Worm (Caenorhabditis elegans) whole organism, L4 larva: Measurements from ENCODE around the gene glb-7.
A peak's percentile ranks its signal among the peaks of the same experiment; 100 is the strongest.

ENCODE experiments used
- ceh-82 ChIP-seq: sonication (generic microtip); optimal IDR thresholded peaks from 2 replicates; lab custom pipeline; 2017; ENCODE audit warnings: missing biosample characterization, missing genetic modification characterization
- daf-16 ChIP-seq, 3 experiments: sonication (generic microtip); optimal IDR thresholded peaks; 2 replicates each; lab custom pipeline; 2016 to 2017; ENCODE audit warnings: missing genetic modification characterization in 3 of 3, missing genetic modification reagents in 3 of 3, mild to moderate bottlenecking in 2 of 3, missing compliant biosample characterization in 2 of 3, missing biosample characterization in 1 of 3, moderate library complexity in 1 of 3
- gei-8 ChIP-seq: fragments of 200-800 bp; sonication (Bioruptor generic); optimal IDR thresholded peaks from 2 replicates; lab custom pipeline; 2018; ENCODE audit warnings: mild to moderate bottlenecking, missing genetic modification characterization, missing compliant biosample characterization
- nhr-48 ChIP-seq: sonication (generic microtip); optimal IDR thresholded peaks from 2 replicates; lab custom pipeline; 2016; ENCODE audit warnings: mild to moderate bottlenecking, missing genetic modification characterization, missing compliant biosample characterization
- php-3 ChIP-seq: fragments of 200-800 bp; sonication (Bioruptor generic); IDR thresholded peaks from 2 replicates; pipeline ENCODE4 v1.3.6; 2022; ENCODE audit warnings: missing genetic modification reagents, missing genetic modification characterization, missing compliant biosample characterization
- skn-1 ChIP-seq: fragments of 150-350 bp; optimal IDR thresholded peaks from 2 replicates; lab custom pipeline; 2014; ENCODE audit warnings: missing biosample characterization, missing genetic modification characterization
- snpc-1.2 ChIP-seq: fragments of 200-800 bp; sonication (Bioruptor generic); IDR thresholded peaks from 2 replicates; pipeline ENCODE4 v1.3.6; 2022; ENCODE audit warnings: missing genetic modification reagents, missing genetic modification characterization, missing compliant biosample characterization
- unc-62 ChIP-seq, 3 experiments: fragments of 150-350 bp in 1 of 3; sonication (generic microtip); optimal IDR thresholded peaks in 2 of 3; peaks in 1 of 3; 1 replicate in 1 of 3; 2 replicates in 2 of 3; lab custom pipeline; 2014 to 2017; ENCODE audit warnings: missing biosample characterization in 3 of 3, missing genetic modification characterization in 3 of 3, missing genetic modification reagents in 3 of 3, missing genotype in 1 of 3
- vab-7 ChIP-seq: fragments of 200-800 bp; sonication (Bioruptor generic); IDR thresholded peaks from 2 replicates; pipeline ENCODE4 v1.3.6; 2022; ENCODE audit warnings: missing genetic modification reagents, missing genetic modification characterization, missing compliant biosample characterization
- ztf-11 ChIP-seq: fragments of 150-350 bp; optimal IDR thresholded peaks from 2 replicates; lab custom pipeline; 2014; ENCODE audit warnings: missing biosample characterization, missing genetic modification characterization

DNA sequence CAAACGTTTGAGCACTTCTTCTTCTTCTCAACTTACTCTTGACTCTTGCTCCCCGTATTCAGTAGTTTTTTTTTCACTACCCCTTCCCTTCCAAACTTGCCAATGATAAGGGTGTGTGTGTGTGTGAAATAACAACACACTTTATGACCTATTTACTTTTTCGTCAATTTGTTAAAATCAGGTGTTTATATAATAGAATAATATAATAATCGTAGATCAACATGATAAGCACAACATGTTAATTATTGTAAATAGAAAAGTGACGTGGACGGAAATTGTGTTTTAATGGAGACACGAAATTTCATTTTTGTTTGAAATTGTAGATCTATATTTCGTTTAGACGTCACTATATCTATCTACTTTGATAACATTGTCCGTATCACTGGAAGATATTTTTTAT lies 42.2 kb upstream of the glb-7 start:
- TF ChIP-seq vab-7 (GFP tag; lab: Robert Waterston, UW): no peak
- TF ChIP-seq gei-8 (GFP tag; lab: Kevin White, UChicago): no peak
- no peak for TF ChIP-seq ztf-11 (tag; lab: Kevin White, UChicago)
- TF ChIP-seq nhr-48 (tag; lab: Kevin White, UChicago): no peak
- no peak for TF ChIP-seq skn-1 (tag; lab: Kevin White, UChicago)
- no peak for TF ChIP-seq unc-62 (GFP tag; optimal IDR thresholded peaks at IDR 0.05 in 1 of 2; lab: Kevin White, UChicago)
- no peak for TF ChIP-seq unc-62 (tag; optimal IDR thresholded peaks at IDR 0.05; lab: Kevin White, UChicago)
- TF ChIP-seq ceh-82 (tag; lab: Kevin White, UChicago): no peak
- no peak for TF ChIP-seq daf-16 (GFP tag; optimal IDR thresholded peaks at IDR 0.05; lab: Kevin White, UChicago)
- peak; percentile 94 for TF ChIP-seq daf-16 (tag; optimal IDR thresholded peaks at IDR 0.05; lab: Kevin White, UChicago)
- no peak for TF ChIP-seq php-3 (GFP tag; lab: Robert Waterston, UW)
- TF ChIP-seq snpc-1.2: no peak
